Fruit fly (Drosophila melanogaster): Measurements from ENCODE around the gene Trc8.

Trc8 gene

DNA sequence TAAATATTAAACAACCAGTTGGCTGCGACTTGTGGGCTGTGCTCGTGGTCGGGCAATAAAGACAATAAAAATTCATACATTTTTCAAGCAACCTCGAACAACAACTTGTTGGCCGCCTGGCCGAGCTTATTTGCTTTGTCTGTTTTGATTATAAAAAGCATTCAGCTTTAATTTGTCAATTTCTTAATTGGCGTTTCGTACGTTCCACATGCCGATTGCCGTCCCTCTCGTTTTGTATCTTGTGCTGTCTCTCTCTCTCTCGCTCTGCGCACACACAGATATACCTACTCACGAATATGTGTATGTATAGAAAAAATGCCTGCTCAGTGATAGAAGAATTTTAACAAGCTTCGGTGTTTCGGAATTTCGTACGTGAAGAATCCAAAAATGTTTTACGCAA is 16.6 kb upstream of the Trc8 start (continued):
- TF ChIP-seq croc (GFP tag; conservative IDR thresholded peaks at IDR 0.05), result no peak
- no peak for TF ChIP-seq hb (GFP tag; IDR thresholded peaks at IDR 0.05; ENCODE audit: partially characterized antibody)
- no peak for TF ChIP-seq CG7786 (GFP tag; optimal IDR thresholded peaks at IDR 0.05)
- TF ChIP-seq sr (GFP tag; IDR thresholded peaks at IDR 0.05), result no peak
- peak; percentile 33; the same call in 1 of the 2 replicates for TF ChIP-seq vvl (GFP tag; IDR thresholded peaks at IDR 0.05)
- TF ChIP-seq CG33213 (GFP tag; optimal IDR thresholded peaks at IDR 0.05), result no peak
- no peak for TF ChIP-seq CG2129 (GFP tag; IDR thresholded peaks at IDR 0.05; ENCODE audit: partially characterized antibody)
- peak; percentile 73; the same call in 1 of the 2 replicates for TF ChIP-seq Awh (GFP tag; IDR thresholded peaks at IDR 0.05)
- TF ChIP-seq CrebB (tag; optimal IDR thresholded peaks at IDR 0.05), result no peak
- TF ChIP-seq CG9876 (GFP tag; optimal IDR thresholded peaks at IDR 0.05), result no peak
- peak; percentile 77 for TF ChIP-seq Nf-YB (GFP tag; optimal IDR thresholded peaks at IDR 0.05)
- no peak for TF ChIP-seq zf30C (GFP tag; optimal IDR thresholded peaks at IDR 0.05)
- peak; percentile 61 for TF ChIP-seq CG5180 (GFP tag; optimal IDR thresholded peaks at IDR 0.05)
- peak; percentile 69 for TF ChIP-seq sd (tag; optimal IDR thresholded peaks at IDR 0.05)
- no peak for TF ChIP-seq ham (GFP tag; IDR thresholded peaks at IDR 0.05)
- no peak for TF ChIP-seq CG8359 (GFP tag; optimal IDR thresholded peaks at IDR 0.05; ENCODE audit: borderline replicate concordance)
- no peak for TF ChIP-seq sc (optimal IDR thresholded peaks at IDR 0.05)
- TF ChIP-seq sc (GFP tag; optimal IDR thresholded peaks at IDR 0.05), result no peak
- TF ChIP-seq CG10321 (GFP tag; IDR thresholded peaks at IDR 0.05), result peak; percentile 82
- TF ChIP-seq prd (optimal IDR thresholded peaks at IDR 0.05), result no peak
- no peak for TF ChIP-seq prd (GFP tag; IDR thresholded peaks at IDR 0.05)
- no peak for TF ChIP-seq CG8290 (GFP tag; optimal IDR thresholded peaks at IDR 0.05)
- no peak for TF ChIP-seq CG8290 (tag; optimal IDR thresholded peaks at IDR 0.05)
- peak; percentile 28 for TF ChIP-seq Med (GFP tag)
- no peak for TF ChIP-seq slp2 (GFP tag; optimal IDR thresholded peaks at IDR 0.05)
- TF ChIP-seq nerfin-2 (GFP tag; IDR thresholded peaks at IDR 0.05; ENCODE audit: partially characterized antibody), result no peak
- TF ChIP-seq esg (GFP tag; conservative IDR thresholded peaks at IDR 0.05), result no peak
- no peak for TF ChIP-seq inv (GFP tag; IDR thresholded peaks at IDR 0.05; ENCODE audit: partially characterized antibody)
- no peak for TF ChIP-seq Bdp1 (GFP tag; optimal IDR thresholded peaks at IDR 0.05)
- peak; percentile 29 for TF ChIP-seq CG1832 (GFP tag; optimal IDR thresholded peaks at IDR 0.05)
- TF ChIP-seq danr (GFP tag; IDR thresholded peaks at IDR 0.05), result no peak
- no peak for TF ChIP-seq tll (GFP tag; optimal IDR thresholded peaks at IDR 0.05)
- TF ChIP-seq Nf-YC (tag; optimal IDR thresholded peaks at IDR 0.05), result peak; percentile 88
- TF ChIP-seq abd-A (tag; optimal IDR thresholded peaks at IDR 0.05), result peak; percentile 63
- TF ChIP-seq nerfin-1 (tag; optimal IDR thresholded peaks at IDR 0.05), result no peak
- TF ChIP-seq CG9932 (GFP tag; IDR thresholded peaks at IDR 0.05), result no peak
- no peak for TF ChIP-seq CG8924 (tag; optimal IDR thresholded peaks at IDR 0.05)
- TF ChIP-seq CG1529 (GFP tag; optimal IDR thresholded peaks at IDR 0.05), result no peak
- TF ChIP-seq vfl (GFP tag; optimal IDR thresholded peaks at IDR 0.05), result no peak
- no peak for TF ChIP-seq z (GFP tag; IDR thresholded peaks at IDR 0.05)

DNA sequence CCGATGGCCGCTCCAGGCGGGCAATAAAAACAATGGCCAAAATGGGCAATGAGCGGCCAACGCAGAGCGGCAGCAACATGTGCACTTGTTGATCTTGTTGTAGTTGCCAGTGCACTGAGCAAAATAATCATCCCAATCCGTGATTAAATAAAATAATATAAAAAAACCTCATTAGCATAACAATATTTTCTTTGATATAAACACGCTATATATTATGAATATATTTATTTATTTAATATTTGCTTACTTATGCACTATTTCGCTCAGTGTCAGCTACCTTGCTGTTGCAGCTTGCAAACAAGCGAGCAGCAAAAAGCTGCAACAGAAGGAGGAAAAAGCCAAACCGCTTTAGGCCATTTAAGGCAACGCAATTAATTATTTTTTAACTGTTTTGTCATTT is 15.7 kb upstream of the Trc8 start:
- no peak for TF ChIP-seq NK7.1 (GFP tag; optimal IDR thresholded peaks at IDR 0.05)
- no peak for TF ChIP-seq CG11398 (GFP tag; optimal IDR thresholded peaks at IDR 0.05)
- no peak for TF ChIP-seq CG12299 (tag; optimal IDR thresholded peaks at IDR 0.05)
- peak; percentile 56 for TF ChIP-seq sens (GFP tag)
- no peak for TF ChIP-seq CG11695 (GFP tag; IDR thresholded peaks at IDR 0.05)
- no peak for TF ChIP-seq CG13296 (GFP tag; optimal IDR thresholded peaks at IDR 0.05)
- no peak for TF ChIP-seq Adf1 (GFP tag; IDR thresholded peaks at IDR 0.05)
- TF ChIP-seq fd102C (GFP tag; optimal IDR thresholded peaks at IDR 0.05), result no peak
- TF ChIP-seq CG18262 (tag; optimal IDR thresholded peaks at IDR 0.05), result peak; percentile 61
- no peak for TF ChIP-seq Taf1 (GFP tag; IDR thresholded peaks at IDR 0.05)
- TF ChIP-seq CG7372 (GFP tag; IDR thresholded peaks at IDR 0.05), result no peak
- TF ChIP-seq NfI (GFP tag; optimal IDR thresholded peaks at IDR 0.05), result no peak
- peak; percentile 40 for TF ChIP-seq Oli (tag; optimal IDR thresholded peaks at IDR 0.05)
- TF ChIP-seq knrl (GFP tag; IDR thresholded peaks at IDR 0.05; ENCODE audit: partially characterized antibody), result no peak
- no peak for TF ChIP-seq CG14050 (GFP tag; IDR thresholded peaks at IDR 0.05)
